Fruit fly (Drosophila melanogaster) whole organism, embryonic: ENCODE results near the gene Gga.

ENCODE experiments used
- Abd-B ChIP-seq: fragments of 200-800 bp; sonication (Bioruptor generic); optimal IDR thresholded peaks from 2 replicates; lab custom pipeline; 2018; ENCODE audit warnings: missing biosample characterization, mild to moderate bottlenecking, missing genetic modification characterization, moderate library complexity
- Atf-2 ChIP-seq: fragments of 200-800 bp; sonication (Bioruptor generic); optimal IDR thresholded peaks from 2 replicates; lab custom pipeline; 2016; ENCODE audit warnings: missing biosample characterization, missing genetic modification characterization
- B-H1 ChIP-seq: fragments of 200-800 bp; sonication (Bioruptor generic); IDR thresholded peaks from 3 replicates; pipeline ENCODE4 v1.3.6; 2022; ENCODE audit warnings: missing biosample characterization, missing genetic modification characterization
- BtbVII ChIP-seq: fragments of 200-800 bp; sonication (Bioruptor generic); optimal IDR thresholded peaks from 3 replicates; lab custom pipeline; 2017; ENCODE audit warnings: missing biosample characterization, mild to moderate bottlenecking, missing genetic modification characterization
- Bteb2 ChIP-seq: fragments of 200-800 bp; sonication (Bioruptor generic); optimal IDR thresholded peaks from 2 replicates; lab custom pipeline; 2016; ENCODE audit warnings: missing biosample characterization, missing genetic modification characterization
- CG10209 ChIP-seq: fragments of 200-800 bp; sonication (Bioruptor generic); optimal IDR thresholded peaks from 3 replicates; lab custom pipeline; 2017; ENCODE audit warnings: missing biosample characterization, mild to moderate bottlenecking, missing genetic modification characterization, missing genetic modification reagents
- CG10366 ChIP-seq: fragments of 200-800 bp; sonication (Bioruptor generic); IDR thresholded peaks from 2 replicates; pipeline ENCODE4 v1.3.6; 2022; ENCODE audit warnings: missing biosample characterization, missing genetic modification characterization
- CG12071 ChIP-seq: fragments of 200-800 bp; sonication (Bioruptor generic); optimal IDR thresholded peaks from 3 replicates; lab custom pipeline; 2018; ENCODE audit warnings: missing biosample characterization, mild to moderate bottlenecking, missing genetic modification characterization
- CG12219 ChIP-seq: fragments of 200-800 bp; sonication (Bioruptor generic); optimal IDR thresholded peaks from 3 replicates; lab custom pipeline; 2018; ENCODE audit warnings: missing biosample characterization, mild to moderate bottlenecking, missing genetic modification characterization
- CG12391 ChIP-seq: fragments of 200-800 bp; sonication (Bioruptor generic); optimal IDR thresholded peaks from 3 replicates; lab custom pipeline; 2018; ENCODE audit warnings: missing biosample characterization, mild to moderate bottlenecking, missing genetic modification characterization, moderate library complexity
- CG14860 ChIP-seq: fragments of 200-800 bp; sonication (Bioruptor generic); IDR thresholded peaks from 3 replicates; pipeline ENCODE4 v1.3.6; 2022; ENCODE audit warnings: missing biosample characterization, missing genetic modification characterization; ENCODE audit not compliant: partially characterized antibody
- CG1602 ChIP-seq: fragments of 200-800 bp; sonication (Bioruptor generic); optimal IDR thresholded peaks from 3 replicates; lab custom pipeline; 2016; ENCODE audit warnings: missing biosample characterization, missing genetic modification characterization
- CG30431 ChIP-seq: fragments of 200-800 bp; sonication (Bioruptor generic); optimal IDR thresholded peaks from 2 replicates; lab custom pipeline; 2017; ENCODE audit warnings: missing biosample characterization, missing genetic modification characterization
- CG3281 ChIP-seq: fragments of 200-800 bp; sonication (Bioruptor generic); optimal IDR thresholded peaks from 3 replicates; lab custom pipeline; 2017; ENCODE audit warnings: missing biosample characterization, mild to moderate bottlenecking, missing genetic modification characterization
- CG34224 ChIP-seq: fragments of 200-800 bp; sonication (Bioruptor generic); IDR thresholded peaks from 3 replicates; pipeline ENCODE4 v1.3.6; 2022; ENCODE audit warnings: missing biosample characterization, missing genetic modification characterization; ENCODE audit not compliant: partially characterized antibody
- CG4820 ChIP-seq: fragments of 200-800 bp; sonication (Bioruptor generic); optimal IDR thresholded peaks from 3 replicates; lab custom pipeline; 2016; ENCODE audit warnings: missing biosample characterization, missing genetic modification characterization
- CG6813 ChIP-seq: fragments of 200-800 bp; sonication (Bioruptor generic); optimal IDR thresholded peaks from 2 replicates; lab custom pipeline; 2017; ENCODE audit warnings: missing biosample characterization, missing genetic modification characterization, mild to moderate bottlenecking, moderate library complexity, missing genetic modification reagents
- CG7271 ChIP-seq: fragments of 200-800 bp; sonication (Bioruptor generic); optimal IDR thresholded peaks from 2 replicates; lab custom pipeline; 2018; ENCODE audit warnings: missing biosample characterization, mild to moderate bottlenecking, missing genetic modification characterization, moderate library complexity
- CG7357 ChIP-seq: fragments of 200-800 bp; sonication (Bioruptor generic); IDR thresholded peaks from 3 replicates; pipeline ENCODE4 v1.3.6; 2022; ENCODE audit warnings: missing biosample characterization, missing genetic modification characterization
- CG7839 ChIP-seq: fragments of 200-800 bp; sonication (Bioruptor generic); optimal IDR thresholded peaks from 3 replicates; lab custom pipeline; 2018; ENCODE audit warnings: missing biosample characterization, mild to moderate bottlenecking, missing genetic modification characterization, moderate library complexity
- CG9609 ChIP-seq: fragments of 200-800 bp; sonication (Bioruptor generic); optimal IDR thresholded peaks from 3 replicates; lab custom pipeline; 2016; ENCODE audit warnings: missing biosample characterization, missing genetic modification characterization
- CkIIα-i1 ChIP-seq: fragments of 200-800 bp; sonication (Bioruptor generic); IDR thresholded peaks from 2 replicates; pipeline ENCODE4 v1.3.6; 2022; ENCODE audit warnings: missing biosample characterization, missing genetic modification characterization
- D ChIP-seq, 2 experiments: fragments of 200-800 bp in 1 of 2; fragments of >200 bp in 1 of 2; sonication (Bioruptor generic) in 1 of 2; optimal IDR thresholded peaks; 2 replicates in 1 of 2; 3 replicates in 1 of 2; lab custom pipeline; 2017; ENCODE audit warnings: mild to moderate bottlenecking in 1 of 2, missing biosample characterization in 1 of 2, missing genetic modification characterization in 1 of 2, missing genetic modification reagents in 1 of 2
- Dref ChIP-seq: fragments of 200-800 bp; sonication (Bioruptor generic); IDR thresholded peaks from 2 replicates; pipeline ENCODE4 v1.3.6; 2022; ENCODE audit warnings: missing biosample characterization, missing genetic modification characterization
- Gsc ChIP-seq: fragments of 200-800 bp; sonication (Bioruptor generic); IDR thresholded peaks from 2 replicates; pipeline ENCODE4 v1.3.6; 2022; ENCODE audit warnings: missing biosample characterization, missing genetic modification characterization
- H15 ChIP-seq: fragments of 200-800 bp; sonication (Bioruptor generic); IDR thresholded peaks from 3 replicates; pipeline ENCODE4 v1.3.6; 2022; ENCODE audit warnings: missing biosample characterization, missing genetic modification characterization
- HLHmδ ChIP-seq: fragments of 200-800 bp; sonication (Bioruptor generic); optimal IDR thresholded peaks from 2 replicates; lab custom pipeline; 2018; ENCODE audit warnings: missing biosample characterization, mild to moderate bottlenecking, missing genetic modification characterization, moderate library complexity
- Kr ChIP-seq: fragments of 200-800 bp; sonication (Bioruptor generic); optimal IDR thresholded peaks from 2 replicates; lab custom pipeline; 2017; ENCODE audit warnings: missing biosample characterization, mild to moderate bottlenecking, missing genetic modification characterization
- Med ChIP-seq: fragments of 200-800 bp; sonication (Bioruptor generic); peaks from one replicate; lab custom pipeline; 2016; ENCODE audit warnings: missing biosample characterization, missing genetic modification characterization, mild to moderate bottlenecking, inconsistent platforms, moderate library complexity
- NC2β ChIP-seq: fragments of 200-800 bp; sonication (Bioruptor generic); optimal IDR thresholded peaks from 2 replicates; lab custom pipeline; 2016; ENCODE audit warnings: missing biosample characterization, missing genetic modification characterization
- Nf-YA ChIP-seq: fragments of 200-800 bp; sonication (Bioruptor generic); IDR thresholded peaks from 2 replicates; pipeline ENCODE4 v1.3.6; 2022; ENCODE audit warnings: missing biosample characterization, missing genetic modification characterization
- Oli ChIP-seq: fragments of 200-800 bp; sonication (Bioruptor generic); optimal IDR thresholded peaks from 2 replicates; lab custom pipeline; 2018; ENCODE audit warnings: missing biosample characterization, mild to moderate bottlenecking, missing genetic modification characterization, moderate library complexity
- Optix ChIP-seq: fragments of 200-800 bp; sonication (Bioruptor generic); IDR thresholded peaks from 3 replicates; pipeline ENCODE4 v1.3.6; 2022; ENCODE audit warnings: missing biosample characterization, missing genetic modification characterization
- Stat92E ChIP-seq, 3 experiments: fragments of >200 bp in 2 of 3; fragments of 200-800 bp in 1 of 3; sonication (Bioruptor generic) in 1 of 3; optimal IDR thresholded peaks; 2 replicates each; lab custom pipeline; 2017 to 2019; ENCODE audit warnings: missing biosample characterization in 3 of 3, missing genetic modification characterization in 3 of 3, mild to moderate bottlenecking in 1 of 3, moderate library complexity in 1 of 3
- ase ChIP-seq: fragments of 200-800 bp; sonication (Bioruptor generic); IDR thresholded peaks from 3 replicates; pipeline ENCODE4 v1.3.6; 2022; ENCODE audit warnings: missing biosample characterization, missing genetic modification characterization
- croc ChIP-seq: fragments of 200-800 bp; sonication (Bioruptor generic); conservative IDR thresholded peaks from 3 replicates; pipeline ENCODE4 v1.3.6; 2022; ENCODE audit warnings: missing biosample characterization, missing genetic modification characterization
- cwo ChIP-seq: fragments of 200-800 bp; sonication (Bioruptor generic); optimal IDR thresholded peaks from 3 replicates; lab custom pipeline; 2017; ENCODE audit warnings: missing biosample characterization, missing genetic modification characterization, mild to moderate bottlenecking, moderate library complexity, missing genetic modification reagents
- danr ChIP-seq: fragments of 200-800 bp; sonication (Bioruptor generic); IDR thresholded peaks from 2 replicates; pipeline ENCODE4 v1.3.6; 2022; ENCODE audit warnings: missing biosample characterization, missing genetic modification characterization
- fd102C ChIP-seq: fragments of 200-800 bp; sonication (Bioruptor generic); optimal IDR thresholded peaks from 2 replicates; lab custom pipeline; 2018; ENCODE audit warnings: missing biosample characterization, mild to moderate bottlenecking, missing genetic modification characterization, moderate library complexity
- gce ChIP-seq: fragments of 200-800 bp; sonication (Bioruptor generic); IDR thresholded peaks from 3 replicates; pipeline ENCODE4 v1.3.6; 2022; ENCODE audit warnings: missing biosample characterization, missing genetic modification characterization
- her ChIP-seq: fragments of 200-800 bp; sonication (Bioruptor generic); optimal IDR thresholded peaks from 2 replicates; lab custom pipeline; 2016; ENCODE audit warnings: missing biosample characterization, missing genetic modification characterization
- nerfin-2 ChIP-seq: fragments of 200-800 bp; sonication (Bioruptor generic); IDR thresholded peaks from 2 replicates; pipeline ENCODE4 v1.3.6; 2022; ENCODE audit warnings: missing biosample characterization, missing genetic modification characterization; ENCODE audit not compliant: partially characterized antibody
- pnt ChIP-seq: fragments of 200-800 bp; sonication (Bioruptor generic); optimal IDR thresholded peaks from 3 replicates; lab custom pipeline; 2016; ENCODE audit warnings: missing biosample characterization, missing genetic modification characterization
- scrt ChIP-seq: fragments of 200-800 bp; sonication (Bioruptor generic); optimal IDR thresholded peaks from 2 replicates; lab custom pipeline; 2018; ENCODE audit warnings: missing biosample characterization, mild to moderate bottlenecking, missing genetic modification characterization, moderate library complexity
- sd ChIP-seq: fragments of 200-800 bp; sonication (Bioruptor generic); optimal IDR thresholded peaks from 3 replicates; lab custom pipeline; 2018; ENCODE audit warnings: missing biosample characterization, mild to moderate bottlenecking, missing genetic modification characterization, moderate library complexity
- seq ChIP-seq: fragments of 200-800 bp; sonication (Bioruptor generic); IDR thresholded peaks from 2 replicates; pipeline ENCODE4 v1.3.6; 2022; ENCODE audit warnings: missing biosample characterization, missing genetic modification characterization
- shn ChIP-seq: fragments of 200-800 bp; sonication (Bioruptor generic); optimal IDR thresholded peaks from 3 replicates; lab custom pipeline; 2016; ENCODE audit warnings: missing biosample characterization, missing genetic modification characterization
- so ChIP-seq: fragments of 200-800 bp; sonication (Bioruptor generic); IDR thresholded peaks from 3 replicates; pipeline ENCODE4 v1.3.6; 2022; ENCODE audit warnings: missing biosample characterization, missing genetic modification characterization
- tap ChIP-seq: fragments of 200-800 bp; optimal IDR thresholded peaks from 3 replicates; lab custom pipeline; 2019; ENCODE audit warnings: missing biosample characterization, mild to moderate bottlenecking, missing genetic modification characterization, moderate library complexity
- zen2 ChIP-seq: fragments of 200-800 bp; sonication (Bioruptor generic); IDR thresholded peaks from 3 replicates; pipeline ENCODE4 v1.3.6; 2022; ENCODE audit warnings: missing biosample characterization, missing genetic modification characterization; ENCODE audit not compliant: partially characterized antibody

Gga gene

dm6 chrX:9646022-9646421, 45.2 kb downstream of the Gga start (continued):
- TF ChIP-seq NC2β (GFP tag; lab: Kevin White, UChicago) (peak; percentile 97), Abd-B (GFP tag; lab: Kevin White, UChicago) (peak; percentile 93), Atf-2 (GFP tag; lab: Kevin White, UChicago) (peak; percentile 96), croc (GFP tag; lab: Robert Waterston, UW) (peak; percentile 95), sd (peak; percentile 95), CG34224 (GFP tag; lab: Robert Waterston, UW) (no peak), tap (peak; percentile 96), CG30431 (GFP tag; lab: Kevin White, UChicago) (peak; percentile 94), her (GFP tag; lab: Kevin White, UChicago) (peak; percentile 95), Stat92E (GFP tag; optimal IDR thresholded peaks at IDR 0.05; lab: Kevin White, UChicago) (peak in 1 of 3 experiments; percentile 98), CG6813 (GFP tag; lab: Kevin White, UChicago) (peak; percentile 96), CG7839 (peak; percentile 97), CG12391 (tag; lab: Kevin White, UChicago) (peak; percentile 96), shn (GFP tag; lab: Kevin White, UChicago) (peak; percentile 94), Optix (GFP tag; lab: Robert Waterston, UW) (peak; percentile 98), CG12071 (peak; percentile 95), Nf-YA (GFP tag; lab: Robert Waterston, UW) (peak; percentile 95), D (optimal IDR thresholded peaks at IDR 0.05; lab: Kevin White, UChicago) (no peak), D (GFP tag; optimal IDR thresholded peaks at IDR 0.05; lab: Kevin White, UChicago) (peak; percentile 94), cwo (GFP tag; lab: Kevin White, UChicago) (peak; percentile 93), CG10366 (GFP tag; lab: Robert Waterston, UW) (peak; percentile 98), CG4820 (peak; percentile 97), Med (GFP tag; lab: Kevin White, UChicago) (peak; percentile 100), CG9609 (peak; percentile 97), pnt (GFP tag; lab: Kevin White, UChicago) (peak; percentile 97), CG14860 (GFP tag; lab: Robert Waterston, UW) (no peak), Oli (tag; lab: Kevin White, UChicago) (peak; percentile 96), CG7357 (GFP tag; lab: Robert Waterston, UW) (peak; percentile 91), seq (GFP tag; lab: Robert Waterston, UW) (peak; percentile 96), fd102C (GFP tag; lab: Kevin White, UChicago) (peak; percentile 78), CG7271 (tag; lab: Kevin White, UChicago) (peak; percentile 67), Bteb2 (peak; percentile 95), Dref (GFP tag; lab: Robert Waterston, UW) (peak; percentile 35), CG12219 (GFP tag; lab: Kevin White, UChicago) (peak; percentile 96), scrt (GFP tag; lab: Kevin White, UChicago) (peak; percentile 89), so (GFP tag; lab: Robert Waterston, UW) (peak; percentile 98), Kr (GFP tag; lab: Kevin White, UChicago) (peak; percentile 12), zen2 (GFP tag; lab: Robert Waterston, UW) (no peak), H15 (GFP tag; lab: Robert Waterston, UW) (peak; percentile 96), Gsc (peak; percentile 91), B-H1 (GFP tag; lab: Robert Waterston, UW) (peak; percentile 95), danr (GFP tag; lab: Robert Waterston, UW) (peak; percentile 94), CG3281 (GFP tag; lab: Kevin White, UChicago) (peak; percentile 93), CG1602 (peak; percentile 93), CkIIα-i1 (peak; percentile 85), gce (GFP tag; lab: Robert Waterston, UW) (peak; percentile 96), ase (peak; percentile 97), CG10209 (GFP tag; lab: Kevin White, UChicago) (peak; percentile 96), nerfin-2 (no peak), HLHmδ (no peak), BtbVII (GFP tag; lab: Kevin White, UChicago) (peak; percentile 96)
